Worm (Caenorhabditis elegans) whole organism, late embryonic: ENCODE results near the gene pes-9.

Experiments
- C38D4.7 ChIP-seq: fragments of 200-800 bp; sonication (Bioruptor generic); optimal IDR thresholded peaks from 2 replicates; lab custom pipeline; 2018; ENCODE audit warnings: mild to moderate bottlenecking, missing genetic modification characterization, moderate library complexity, missing compliant biosample characterization
- F13H6.1 ChIP-seq: sonication (generic microtip); optimal IDR thresholded peaks from 2 replicates; lab custom pipeline; 2016; ENCODE audit warnings: missing genetic modification characterization, missing compliant biosample characterization
- K02D7.2 ChIP-seq: sonication (generic microtip); optimal IDR thresholded peaks from 2 replicates; lab custom pipeline; 2017; ENCODE audit warnings: mild to moderate bottlenecking, missing genetic modification characterization, missing compliant biosample characterization
- K09A11.1 ChIP-seq: sonication (generic microtip); optimal IDR thresholded peaks from 2 replicates; lab custom pipeline; 2017; ENCODE audit warnings: antibody characterized with exemption, mild to moderate bottlenecking, missing genetic modification characterization, missing compliant biosample characterization; ENCODE audit not compliant: insufficient read depth
- T23F11.4 ChIP-seq: fragments of 200-800 bp; sonication (Bioruptor generic); optimal IDR thresholded peaks from 2 replicates; lab custom pipeline; 2018; ENCODE audit warnings: mild to moderate bottlenecking, missing genetic modification characterization, missing compliant biosample characterization
- ama-1 ChIP-seq: fragments of 150-350 bp; optimal IDR thresholded peaks from 2 replicates; lab custom pipeline; 2014
- ceh-18 ChIP-seq: sonication (generic microtip); optimal IDR thresholded peaks from 2 replicates; lab custom pipeline; 2016; ENCODE audit warnings: missing genetic modification characterization, missing compliant biosample characterization
- ceh-2 ChIP-seq: sonication (generic microtip); optimal IDR thresholded peaks from 2 replicates; lab custom pipeline; 2016; ENCODE audit warnings: missing genotype, missing genetic modification characterization, missing compliant biosample characterization
- ceh-22 ChIP-seq: sonication (generic microtip); optimal IDR thresholded peaks from 2 replicates; lab custom pipeline; 2017; ENCODE audit warnings: missing biosample characterization, missing genetic modification characterization
- ceh-31 ChIP-seq: sonication (generic microtip); optimal IDR thresholded peaks from 2 replicates; lab custom pipeline; 2016; ENCODE audit warnings: missing genetic modification characterization, missing compliant biosample characterization
- ceh-34 ChIP-seq: sonication (generic microtip); optimal IDR thresholded peaks from 2 replicates; lab custom pipeline; 2016; ENCODE audit warnings: mild to moderate bottlenecking, missing genetic modification characterization, missing compliant biosample characterization
- ceh-45 ChIP-seq: fragments of 200-800 bp; sonication (Bioruptor generic); IDR thresholded peaks from 2 replicates; pipeline ENCODE4 v1.3.6; 2022; ENCODE audit warnings: missing genetic modification reagents, missing genetic modification characterization, missing compliant biosample characterization
- ceh-48 ChIP-seq: sonication (generic microtip); optimal IDR thresholded peaks from 2 replicates; lab custom pipeline; 2016; ENCODE audit warnings: missing genetic modification characterization, inconsistent platforms, missing compliant biosample characterization
- elt-4 ChIP-seq: sonication (generic microtip); optimal IDR thresholded peaks from 2 replicates; lab custom pipeline; 2016; ENCODE audit warnings: missing genetic modification characterization, missing compliant biosample characterization
- fkh-10 ChIP-seq: fragments of 150-350 bp; optimal IDR thresholded peaks from 2 replicates; lab custom pipeline; 2014; ENCODE audit warnings: missing biosample characterization, missing genetic modification reagents, missing genetic modification characterization
- gmeb-2 ChIP-seq: sonication (generic microtip); optimal IDR thresholded peaks from 2 replicates; lab custom pipeline; 2016; ENCODE audit warnings: missing genetic modification characterization, inconsistent platforms, missing compliant biosample characterization
- hlh-13 ChIP-seq: fragments of 200-800 bp; sonication (Bioruptor generic); optimal IDR thresholded peaks from 2 replicates; lab custom pipeline; 2018; ENCODE audit warnings: mild to moderate bottlenecking, missing genetic modification characterization, missing compliant biosample characterization
- hlh-30 ChIP-seq: sonication (generic microtip); optimal IDR thresholded peaks from 2 replicates; lab custom pipeline; 2017; ENCODE audit warnings: antibody characterized with exemption, missing genetic modification characterization, missing compliant biosample characterization; ENCODE audit not compliant: insufficient read depth
- lin-11 ChIP-seq: fragments of 200-800 bp; sonication (Bioruptor generic); optimal IDR thresholded peaks from 2 replicates; lab custom pipeline; 2018; ENCODE audit warnings: mild to moderate bottlenecking, missing genetic modification characterization, missing compliant biosample characterization
- nfya-1 ChIP-seq: sonication (generic microtip); optimal IDR thresholded peaks from 2 replicates; lab custom pipeline; 2017; ENCODE audit warnings: missing genetic modification characterization, mild to moderate bottlenecking, missing compliant biosample characterization, antibody characterized with exemption, moderate library complexity
- odd-2 ChIP-seq: sonication (generic microtip); optimal IDR thresholded peaks from 2 replicates; lab custom pipeline; 2017; ENCODE audit warnings: antibody characterized with exemption, mild to moderate bottlenecking, missing genetic modification characterization, missing compliant biosample characterization
- pax-1 ChIP-seq: fragments of 150-350 bp; optimal IDR thresholded peaks from 2 replicates; lab custom pipeline; 2014; ENCODE audit warnings: missing biosample characterization, missing genetic modification characterization
- rnt-1 ChIP-seq: sonication (generic microtip); optimal IDR thresholded peaks from 2 replicates; lab custom pipeline; 2016; ENCODE audit warnings: missing genetic modification characterization, missing compliant biosample characterization
- sox-2 ChIP-seq: fragments of 200-800 bp; sonication (Bioruptor generic); IDR thresholded peaks from 2 replicates; pipeline ENCODE4 v1.3.6; 2022; ENCODE audit warnings: missing genetic modification reagents, missing genetic modification characterization, missing compliant biosample characterization
- tbx-2 ChIP-seq: sonication (generic microtip); optimal IDR thresholded peaks from 2 replicates; lab custom pipeline; 2016; ENCODE audit warnings: missing genetic modification characterization, missing compliant biosample characterization
- unc-42 ChIP-seq: sonication (generic microtip); optimal IDR thresholded peaks from 2 replicates; lab custom pipeline; 2016; ENCODE audit warnings: missing genotype, missing genetic modification characterization, missing compliant biosample characterization
- unc-55 ChIP-seq: sonication (generic microtip); optimal IDR thresholded peaks from 2 replicates; lab custom pipeline; 2017; ENCODE audit warnings: missing biosample characterization, missing genetic modification reagents, missing genetic modification characterization
- unc-86 ChIP-seq: sonication (generic microtip); optimal IDR thresholded peaks from 2 replicates; lab custom pipeline; 2016; ENCODE audit warnings: missing genetic modification characterization, missing compliant biosample characterization

Gene pes-9

DNA sequence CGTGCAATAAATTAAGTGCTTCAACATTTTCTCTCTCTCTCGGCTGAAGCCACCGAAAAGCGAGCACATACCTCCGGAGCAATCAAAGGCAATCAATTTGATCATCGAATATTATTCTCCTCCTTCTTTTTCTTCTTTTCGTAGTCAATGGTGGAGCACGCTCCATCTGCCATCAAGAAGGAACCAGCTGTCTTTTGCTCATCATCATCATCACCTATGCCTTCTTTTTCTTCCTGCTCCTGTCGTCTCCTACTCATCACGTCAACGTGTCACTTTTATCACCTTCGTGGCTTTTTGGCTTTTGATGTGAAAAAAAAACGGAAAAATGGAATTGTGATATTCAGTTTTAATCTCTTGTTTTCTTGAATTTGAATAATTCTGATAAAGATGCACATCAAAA is 28.8 kb upstream of the pes-9 start:
- TF ChIP-seq unc-55 (GFP tag; lab: Kevin White, UChicago) (peak; percentile 85), ceh-45 (no peak), ceh-48 (tag; lab: Kevin White, UChicago) (no peak), rnt-1 (peak; percentile 34), ceh-18 (tag; lab: Kevin White, UChicago) (peak; percentile 16), elt-4 (tag; lab: Kevin White, UChicago) (no peak)

ce11 chrV:14620835-14621234 is 24.0 kb upstream of the pes-9 start, which contains the start of gene hot-1:
hot-1 (plus strand) TSS chrV:14621135.
- TF ChIP-seq C38D4.7 (GFP tag; lab: Kevin White, UChicago) = no peak

ce11 chrV:14620311-14620710 is 23.5 kb upstream of the pes-9 start:
- TF ChIP-seq unc-42 (peak; percentile 74), fkh-10 (GFP tag; lab: Kevin White, UChicago) (no peak)

- TF ChIP-seq F13H6.1 (tag; lab: Kevin White, UChicago) = no peak
- TF ChIP-seq ceh-34 (tag; lab: Kevin White, UChicago) = no peak
- peak; percentile 86 for TF ChIP-seq ceh-31 (tag; lab: Kevin White, UChicago)
- TF ChIP-seq K02D7.2 (tag; lab: Kevin White, UChicago) = no peak
- TF ChIP-seq unc-42 = peak; percentile 87
- TF ChIP-seq, all 69 proteins: peak for 2
Measured at ce11 chrV:14617711-14618110, 20.9 kb upstream of the pes-9 start.

- TF ChIP-seq K02D7.2 (tag; lab: Kevin White, UChicago) (no peak), ama-1 (lab: Kevin White, UChicago) (no peak), gmeb-2 (tag; lab: Kevin White, UChicago) (no peak), sox-2 (GFP tag; lab: Robert Waterston, UW) (no peak)
Measured at ce11 chrV:14615671-14616070, 18.8 kb upstream of the pes-9 start.

DNA sequence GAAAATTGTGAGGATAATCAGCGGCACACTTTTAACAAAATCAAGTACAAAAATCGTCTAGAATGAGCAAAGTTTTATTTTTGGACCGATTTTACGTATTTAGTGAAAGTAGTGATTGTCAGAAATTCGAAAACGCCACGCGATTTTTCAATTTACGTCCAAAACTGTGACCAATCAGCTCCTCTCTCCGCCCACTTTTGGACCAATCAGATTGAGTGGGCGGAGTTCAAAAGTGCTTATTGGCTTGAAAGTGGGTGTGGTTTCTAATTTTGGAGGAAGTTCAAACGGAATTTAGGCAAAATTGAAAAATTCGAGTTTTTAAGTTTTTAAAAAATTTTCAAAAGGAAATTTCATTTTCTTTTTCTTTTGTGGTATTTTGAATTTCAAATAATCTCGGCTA is 17.6 kb upstream of the pes-9 start:
- peak; percentile 87 for TF ChIP-seq nfya-1 (tag; lab: Kevin White, UChicago)
- no peak for TF ChIP-seq hlh-30 (tag; lab: Kevin White, UChicago)

ce11 chrV:14612168-14612567 is 15.3 kb upstream of the pes-9 start, which contains the start of the genes R11H6.5 and ccnk-1:
R11H6.5 (minus strand) TSS chrV:14612222.
ccnk-1 (plus strand) TSS chrV:14612548.
- TF ChIP-seq ceh-22 (tag; lab: Kevin White, UChicago) (no peak), pax-1 (tag; lab: Kevin White, UChicago) (no peak), nfya-1 (tag; lab: Kevin White, UChicago) (peak; percentile 71), odd-2 (tag; lab: Kevin White, UChicago) (no peak), lin-11 (tag; lab: Kevin White, UChicago) (no peak), K09A11.1 (tag; lab: Kevin White, UChicago) (no peak), unc-86 (tag; lab: Kevin White, UChicago) (no peak), ceh-34 (tag; lab: Kevin White, UChicago) (no peak), tbx-2 (tag; lab: Kevin White, UChicago) (peak; percentile 17), hlh-13 (GFP tag; lab: Kevin White, UChicago) (no peak), T23F11.4 (GFP tag; lab: Kevin White, UChicago) (no peak), hlh-30 (tag; lab: Kevin White, UChicago) (no peak)
- TF ChIP-seq, all 69 proteins: peak for 2

- TF ChIP-seq ceh-2 (tag; lab: Kevin White, UChicago) = no peak
Measured at ce11 chrV:14610781-14611180, 13.9 kb upstream of the pes-9 start.
